Worm (Caenorhabditis elegans) whole organism, midembryonic: Measurements from ENCODE around the gene srh-97.

ENCODE experiments used
- T22C8.4 ChIP-seq: fragments of 200-800 bp; sonication (Bioruptor generic); IDR thresholded peaks from 2 replicates; pipeline ENCODE4 v1.3.6; 2022; ENCODE audit warnings: missing genetic modification characterization, missing compliant biosample characterization
- klf-2 ChIP-seq: fragments of 200-800 bp; sonication (Bioruptor generic); conservative IDR thresholded peaks from 2 replicates; pipeline ENCODE4 v1.3.6; 2022; ENCODE audit warnings: missing genetic modification reagents, missing genetic modification characterization, missing compliant biosample characterization
- ztf-29 ChIP-seq: fragments of 200-800 bp; sonication (Bioruptor generic); IDR thresholded peaks from 2 replicates; pipeline ENCODE4 v1.3.6; 2022; ENCODE audit warnings: missing genetic modification reagents, missing genetic modification characterization, missing compliant biosample characterization

DNA sequence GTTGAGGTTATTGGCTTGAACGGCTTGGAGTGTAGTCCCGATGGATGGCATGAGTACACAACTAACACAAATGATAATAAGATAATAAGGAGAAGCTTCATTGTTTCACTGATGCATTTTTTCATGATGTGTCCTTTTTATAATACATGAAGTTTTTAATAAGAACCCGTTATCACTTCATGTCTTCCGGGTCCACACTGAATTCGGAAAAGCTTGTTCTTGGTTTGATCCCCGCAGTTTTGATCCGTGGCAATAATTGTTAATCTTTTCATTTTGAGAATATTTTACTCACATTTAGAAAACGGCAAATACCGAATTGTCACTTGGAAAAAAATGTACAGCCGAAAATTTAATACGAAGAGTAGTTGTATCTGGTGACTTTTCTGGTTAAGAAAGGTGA is 28.3 kb upstream of the srh-97 start, which contains the start of gene Y102A5C.27:
- TF ChIP-seq klf-2 (GFP tag; lab: Robert Waterston, UW) (no peak), T22C8.4 (GFP tag; lab: Robert Waterston, UW) (no peak), ztf-29 (GFP tag; lab: Robert Waterston, UW) (no peak)
